Worm (Caenorhabditis elegans) whole organism, L4/young adult: Measurements from ENCODE around the gene C33H5.13.

Source experiments
- dao-5 ChIP-seq: sonication (generic microtip); optimal IDR thresholded peaks from 2 replicates; lab custom pipeline; 2016; ENCODE audit warnings: missing genotype, missing genetic modification characterization, moderate library complexity, missing compliant biosample characterization
- him-1 ChIP-seq: sonication (generic microtip); optimal IDR thresholded peaks from 2 replicates; lab custom pipeline; 2016; ENCODE audit warnings: missing genotype, missing genetic modification reagents, missing genetic modification characterization, missing compliant biosample characterization

DNA sequence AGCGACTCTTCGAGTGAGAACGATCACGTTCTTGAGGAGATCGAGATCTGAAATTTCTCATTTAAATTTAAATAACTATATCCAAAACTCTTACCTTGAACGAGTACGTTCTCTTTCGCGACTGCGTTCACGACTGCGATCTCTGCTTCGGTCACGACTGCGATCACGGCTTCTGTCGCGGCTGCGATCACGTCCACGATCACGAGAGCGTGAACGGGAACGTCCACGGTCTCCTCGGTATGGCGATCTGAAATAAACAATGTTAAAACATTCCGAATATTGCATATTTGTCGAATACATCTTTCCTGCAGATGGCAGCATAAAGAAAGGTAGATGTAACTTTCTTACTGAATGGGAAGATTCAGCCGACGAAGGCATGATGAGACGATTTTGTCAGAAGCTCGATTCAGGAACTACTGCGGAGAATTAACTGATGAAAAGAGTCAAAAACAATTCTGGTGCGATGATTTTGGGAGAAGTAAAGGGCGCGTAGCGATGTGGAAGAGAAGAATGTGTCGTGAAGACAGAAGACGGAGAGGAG lies 1.8 kb downstream of the C33H5.13 start:
- TF ChIP-seq him-1 (tag; lab: Kevin White, UChicago) (no peak), dao-5 (no peak)
